Fruit fly (Drosophila melanogaster): ENCODE results near the gene CG13921.

DNA sequence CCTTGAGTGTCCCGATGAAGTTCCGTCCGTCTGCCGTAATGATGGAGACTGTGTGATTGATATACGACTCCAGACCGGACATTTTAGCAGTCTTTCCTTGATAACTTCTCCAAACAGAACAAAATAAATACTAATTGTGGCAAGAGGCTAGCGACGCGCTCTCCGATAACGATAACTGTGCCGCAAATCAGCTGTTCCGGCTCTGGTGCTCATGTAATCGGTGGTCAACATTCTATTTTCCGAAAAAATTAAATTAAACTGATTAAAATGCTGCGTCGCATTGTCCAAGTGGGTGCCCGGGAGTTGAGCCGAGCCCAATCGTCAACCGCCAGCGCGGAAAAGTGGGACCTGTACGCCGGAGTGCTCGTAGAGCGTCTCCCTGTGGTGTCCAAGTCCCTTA, 30.5 kb downstream of the CG13921 start, which contains the start of the genes CG2021 and mRpL46:
- TF ChIP-seq Hr96 (GFP tag; optimal IDR thresholded peaks at IDR 0.05) (no peak), Clk (GFP tag; optimal IDR thresholded peaks at IDR 0.05) (no peak)
